Worm (Caenorhabditis elegans): ENCODE measurements around the gene scvp-1.

The scvp-1 gene

ce11 chrV:10890980-10891379 is 40.1 kb downstream of the scvp-1 start, which contains the start of gene F32D8.12 (continued):
- TF ChIP-seq D2030.7 (GFP tag; IDR thresholded peaks at IDR 0.05) (no peak), ztf-18 (tag; optimal IDR thresholded peaks at IDR 0.05) (no peak), ets-4 (GFP tag; optimal IDR thresholded peaks at IDR 0.05) (no peak), F22D6.2 (tag; optimal IDR thresholded peaks at IDR 0.05) (no peak), lin-35 (GFP tag; optimal IDR thresholded peaks at IDR 0.05) (peak in 1 of 3 experiments; percentile 36), snpc-1.1 (tag; optimal IDR thresholded peaks at IDR 0.05; ENCODE audit: insufficient read depth) (no peak), hmg-1.2 (GFP tag; IDR thresholded peaks at IDR 0.05) (peak; percentile 96), tbp1 (GFP tag; optimal IDR thresholded peaks at IDR 0.05) (no peak), bed-2 (GFP tag; IDR thresholded peaks at IDR 0.05) (no peak), dox-1 (GFP tag; IDR thresholded peaks at IDR 0.05) (no peak), repo-1 (tag; optimal IDR thresholded peaks at IDR 0.05) (no peak), F23B12.7 (tag; optimal IDR thresholded peaks at IDR 0.05; ENCODE audit: insufficient read depth) (no peak), nhr-179 (tag; optimal IDR thresholded peaks at IDR 0.05) (no peak), madf-3 (GFP tag; IDR thresholded peaks at IDR 0.05) (no peak), lin-54 (GFP tag; optimal IDR thresholded peaks at IDR 0.05) (no peak), ZK185.1 (tag; optimal IDR thresholded peaks at IDR 0.05; ENCODE audit: poor library complexity, severe bottlenecking) (peak; percentile 9), ceh-100 (GFP tag; IDR thresholded peaks at IDR 0.05) (no peak), aptf-3 (GFP tag; IDR thresholded peaks at IDR 0.05) (no peak), Y67H2A.10 (GFP tag; conservative IDR thresholded peaks at IDR 0.05) (no peak), nhr-80 (tag; optimal IDR thresholded peaks at IDR 0.05) (peak; percentile 22), ccch-3 (GFP tag; optimal IDR thresholded peaks at IDR 0.05) (no peak), F55B11.4 (tag; optimal IDR thresholded peaks at IDR 0.05; ENCODE audit: borderline replicate concordance, insufficient read depth) (no peak), hsf-1 (GFP tag; IDR thresholded peaks at IDR 0.05) (no peak), rpc-1 (optimal IDR thresholded peaks at IDR 0.05) (no peak), rpc-1 (tag; optimal IDR thresholded peaks at IDR 0.05) (no peak), K11D2.4 (GFP tag; IDR thresholded peaks at IDR 0.05) (no peak), hrde-1 (tag; optimal IDR thresholded peaks at IDR 0.05; ENCODE audit: borderline replicate concordance) (no peak), chd-7 (tag; optimal IDR thresholded peaks at IDR 0.05) (no peak)

- TF ChIP-seq madf-10 (tag; optimal IDR thresholded peaks at IDR 0.05) (no peak), ZK185.1 (tag; optimal IDR thresholded peaks at IDR 0.05; ENCODE audit: poor library complexity, severe bottlenecking) (no peak), sptf-2 (GFP tag; optimal IDR thresholded peaks at IDR 0.05) (no peak), sdz-38 (tag; optimal IDR thresholded peaks at IDR 0.05) (no peak), lir-1 (GFP tag; conservative IDR thresholded peaks at IDR 0.05) (no peak), ets-4 (GFP tag; optimal IDR thresholded peaks at IDR 0.05) (no peak), F57C9.4 (tag; optimal IDR thresholded peaks at IDR 0.05) (peak; percentile 12), athp-1 (tag; optimal IDR thresholded peaks at IDR 0.05) (no peak), zfh-2 (GFP tag; conservative IDR thresholded peaks at IDR 0.05) (no peak)
These were observed 41.3 kb downstream of the scvp-1 start for ce11 chrV:10889774-10890173.

- TF ChIP-seq Y56A3A.18 (GFP tag; IDR thresholded peaks at IDR 0.05): 0 out of 2 replicates have a peak, but pooled peaks have one; percentile 6
- TF ChIP-seq tbx-9 (tag; optimal IDR thresholded peaks at IDR 0.05; ENCODE audit: borderline replicate concordance): no peak
- TF ChIP-seq Y95B8A.8 (GFP tag; IDR thresholded peaks at IDR 0.05): no peak
These were observed 42.1 kb downstream of the scvp-1 start, which contains the start of gene F32D8.11 for ce11 chrV:10889036-10889435. F32D8.11 (minus strand) TSS chrV:10889136.

All from whole organism, young adult.